Fruit fly (Drosophila melanogaster) whole organism, embryonic: ENCODE results near the gene ImpE1.

Source experiments
- BtbVII ChIP-seq: fragments of 200-800 bp; sonication (Bioruptor generic); optimal IDR thresholded peaks from 3 replicates; lab custom pipeline; 2017; ENCODE audit warnings: missing biosample characterization, mild to moderate bottlenecking, missing genetic modification characterization
- CG10654 ChIP-seq: fragments of 200-800 bp; sonication (Bioruptor generic); optimal IDR thresholded peaks from 2 replicates; lab custom pipeline; 2016; ENCODE audit warnings: missing biosample characterization, missing genetic modification characterization
- CG10979 ChIP-seq: fragments of 200-800 bp; sonication (Bioruptor generic); optimal IDR thresholded peaks from 2 replicates; lab custom pipeline; 2018; ENCODE audit warnings: missing biosample characterization, mild to moderate bottlenecking, missing genetic modification characterization, moderate library complexity
- CG11093 ChIP-seq: fragments of 200-800 bp; sonication (Bioruptor generic); IDR thresholded peaks from 3 replicates; pipeline ENCODE4 v1.3.6; 2022; ENCODE audit warnings: missing biosample characterization, missing genetic modification characterization
- CG11456 ChIP-seq: fragments of 200-800 bp; sonication (Bioruptor generic); IDR thresholded peaks from 3 replicates; pipeline ENCODE4 v1.3.6; 2022; ENCODE audit warnings: missing biosample characterization, missing genetic modification characterization
- CG11504 ChIP-seq: fragments of 200-800 bp; sonication (Bioruptor generic); optimal IDR thresholded peaks from 3 replicates; lab custom pipeline; 2019; ENCODE audit warnings: missing biosample characterization, mild to moderate bottlenecking, missing genetic modification characterization, moderate library complexity
- CG14965 ChIP-seq: fragments of 200-800 bp; sonication (Bioruptor generic); optimal IDR thresholded peaks from 2 replicates; lab custom pipeline; 2016; ENCODE audit warnings: missing biosample characterization, missing genetic modification characterization, borderline replicate concordance
- CG15269 ChIP-seq: fragments of 200-800 bp; sonication (Bioruptor generic); optimal IDR thresholded peaks from 2 replicates; lab custom pipeline; 2018; ENCODE audit warnings: missing biosample characterization, mild to moderate bottlenecking, missing genetic modification characterization, moderate library complexity
- CG1602 ChIP-seq: fragments of 200-800 bp; sonication (Bioruptor generic); optimal IDR thresholded peaks from 3 replicates; lab custom pipeline; 2016; ENCODE audit warnings: missing biosample characterization, missing genetic modification characterization
- CG1603 ChIP-seq: fragments of 200-800 bp; sonication (Bioruptor generic); optimal IDR thresholded peaks from 2 replicates; lab custom pipeline; 2019; ENCODE audit warnings: missing biosample characterization, mild to moderate bottlenecking, missing genetic modification characterization, moderate library complexity
- CG17186 ChIP-seq: fragments of 200-800 bp; sonication (Bioruptor generic); optimal IDR thresholded peaks from 3 replicates; lab custom pipeline; 2017; ENCODE audit warnings: missing biosample characterization, missing genetic modification reagents, missing genetic modification characterization
- CG18619 ChIP-seq: fragments of 200-800 bp; sonication (Bioruptor generic); optimal IDR thresholded peaks from 3 replicates; lab custom pipeline; 2017; ENCODE audit warnings: missing biosample characterization, mild to moderate bottlenecking, missing genetic modification characterization
- CG2129 ChIP-seq: fragments of 200-800 bp; sonication (Bioruptor generic); IDR thresholded peaks from 2 replicates; pipeline ENCODE4 v1.3.6; 2022; ENCODE audit warnings: missing biosample characterization, missing genetic modification characterization; ENCODE audit not compliant: partially characterized antibody
- CG33213 ChIP-seq: fragments of 200-800 bp; sonication (Bioruptor generic); optimal IDR thresholded peaks from 3 replicates; lab custom pipeline; 2016; ENCODE audit warnings: missing biosample characterization, missing genetic modification characterization
- CG34224 ChIP-seq: fragments of 200-800 bp; sonication (Bioruptor generic); IDR thresholded peaks from 3 replicates; pipeline ENCODE4 v1.3.6; 2022; ENCODE audit warnings: missing biosample characterization, missing genetic modification characterization; ENCODE audit not compliant: partially characterized antibody
- CG4854 ChIP-seq: fragments of 200-800 bp; sonication (Bioruptor generic); optimal IDR thresholded peaks from 2 replicates; lab custom pipeline; 2016; ENCODE audit warnings: missing biosample characterization, missing genetic modification characterization, inconsistent platforms
- CG5953 ChIP-seq: fragments of 200-800 bp; sonication (Bioruptor generic); IDR thresholded peaks from 2 replicates; pipeline ENCODE4 v1.3.6; 2022; ENCODE audit warnings: missing biosample characterization, missing genetic modification characterization
- CG8281 ChIP-seq: fragments of 200-800 bp; sonication (Bioruptor generic); optimal IDR thresholded peaks from 2 replicates; lab custom pipeline; 2018; ENCODE audit warnings: missing biosample characterization, mild to moderate bottlenecking, missing genetic modification characterization, moderate library complexity
- CG8290 ChIP-seq, 3 experiments: fragments of 200-800 bp; sonication (Bioruptor generic); optimal IDR thresholded peaks; 2 replicates each; lab custom pipeline; 2016 to 2019; ENCODE audit warnings: missing biosample characterization in 3 of 3, missing genetic modification characterization in 3 of 3, mild to moderate bottlenecking in 2 of 3, moderate library complexity in 1 of 3
- Fer3 ChIP-seq: fragments of 200-800 bp; sonication (Bioruptor generic); optimal IDR thresholded peaks from 2 replicates; lab custom pipeline; 2018; ENCODE audit warnings: missing biosample characterization, mild to moderate bottlenecking, missing genetic modification characterization, moderate library complexity
- GATAe ChIP-seq: fragments of 200-800 bp; sonication (Bioruptor generic); conservative IDR thresholded peaks from 2 replicates; pipeline ENCODE4 v1.3.6; 2022; ENCODE audit warnings: missing biosample characterization, missing genetic modification characterization
- HHEX ChIP-seq: fragments of 200-800 bp; sonication (Bioruptor generic); optimal IDR thresholded peaks from 3 replicates; lab custom pipeline; 2017; ENCODE audit warnings: missing biosample characterization, mild to moderate bottlenecking, missing genetic modification characterization, missing genetic modification reagents
- HLH54F ChIP-seq: fragments of 200-800 bp; sonication (Bioruptor generic); optimal IDR thresholded peaks from 3 replicates; lab custom pipeline; 2016; ENCODE audit warnings: missing biosample characterization, missing genetic modification characterization
- Max ChIP-seq: fragments of 200-800 bp; sonication (Bioruptor generic); optimal IDR thresholded peaks from 2 replicates; lab custom pipeline; 2016; ENCODE audit warnings: missing biosample characterization, mild to moderate bottlenecking, missing genetic modification characterization
- Oaz ChIP-seq: fragments of 200-800 bp; sonication (Bioruptor generic); IDR thresholded peaks from 2 replicates; pipeline ENCODE4 v1.3.6; 2022; ENCODE audit warnings: missing biosample characterization, missing genetic modification characterization
- YL-1 ChIP-seq: fragments of 200-800 bp; sonication (Bioruptor generic); optimal IDR thresholded peaks from 3 replicates; lab custom pipeline; 2017; ENCODE audit warnings: missing biosample characterization, mild to moderate bottlenecking, missing genetic modification characterization
- ab ChIP-seq: fragments of 200-800 bp; sonication (Bioruptor generic); optimal IDR thresholded peaks from 2 replicates; lab custom pipeline; 2016; ENCODE audit warnings: missing biosample characterization, missing genetic modification characterization
- bsh ChIP-seq, 2 experiments: fragments of 200-800 bp; sonication (Bioruptor generic); optimal IDR thresholded peaks; 2 replicates each; lab custom pipeline; 2017 to 2018; ENCODE audit warnings: mild to moderate bottlenecking in 2 of 2, missing biosample characterization in 2 of 2, missing genetic modification characterization in 2 of 2, moderate library complexity in 1 of 2
- chn ChIP-seq: fragments of 200-800 bp; sonication (Bioruptor generic); optimal IDR thresholded peaks from 2 replicates; lab custom pipeline; 2016; ENCODE audit warnings: missing biosample characterization, missing genetic modification characterization
- crc ChIP-seq: fragments of 200-800 bp; sonication (Bioruptor generic); optimal IDR thresholded peaks from 2 replicates; lab custom pipeline; 2016; ENCODE audit warnings: missing biosample characterization, missing genetic modification characterization
- ems ChIP-seq: fragments of 200-800 bp; sonication (Bioruptor generic); optimal IDR thresholded peaks from 3 replicates; lab custom pipeline; 2016; ENCODE audit warnings: missing biosample characterization, missing genetic modification characterization
- gcm2 ChIP-seq: fragments of 200-800 bp; sonication (Bioruptor generic); optimal IDR thresholded peaks from 2 replicates; lab custom pipeline; 2016; ENCODE audit warnings: missing biosample characterization, missing genetic modification characterization
- hkb ChIP-seq, 2 experiments: fragments of 200-800 bp in 1 of 2; fragments of >200 bp in 1 of 2; sonication (Bioruptor generic) in 1 of 2; IDR thresholded peaks in 1 of 2; optimal IDR thresholded peaks in 1 of 2; 2 replicates each; pipeline versions ENCODE4 v1.3.6 to Lab custom; 2017 to 2022; ENCODE audit warnings: missing biosample characterization in 1 of 2, missing genetic modification characterization in 1 of 2
- jumu ChIP-seq: fragments of 200-800 bp; sonication (Bioruptor generic); optimal IDR thresholded peaks from 3 replicates; lab custom pipeline; 2016; ENCODE audit warnings: missing biosample characterization, missing genetic modification characterization
- knrl ChIP-seq: fragments of 200-800 bp; sonication (Bioruptor generic); IDR thresholded peaks from 3 replicates; pipeline ENCODE4 v1.3.6; 2022; ENCODE audit warnings: missing biosample characterization, missing genetic modification characterization; ENCODE audit not compliant: partially characterized antibody
- lilli ChIP-seq: fragments of 200-800 bp; sonication (Bioruptor generic); optimal IDR thresholded peaks from 3 replicates; lab custom pipeline; 2016; ENCODE audit warnings: missing biosample characterization, missing genetic modification characterization
- luna ChIP-seq: fragments of 200-800 bp; sonication (Bioruptor generic); optimal IDR thresholded peaks from 2 replicates; lab custom pipeline; 2016; ENCODE audit warnings: missing biosample characterization, missing genetic modification characterization
- oc ChIP-seq: fragments of 200-800 bp; sonication (Bioruptor generic); optimal IDR thresholded peaks from 2 replicates; lab custom pipeline; 2018; ENCODE audit warnings: missing biosample characterization, mild to moderate bottlenecking, missing genetic modification characterization, moderate library complexity
- pan ChIP-seq, 4 experiments: fragments of >200 bp in 3 of 4; fragments of 200-800 bp in 1 of 4; sonication (Bioruptor generic) in 1 of 4; optimal IDR thresholded peaks in 3 of 4; IDR thresholded peaks in 1 of 4; 2 replicates each; pipeline versions ENCODE4 v1.3.6 to Lab custom; 2017 to 2022; ENCODE audit warnings: missing biosample characterization in 2 of 4, missing genetic modification characterization in 2 of 4, mixed read lengths in 1 of 4
- pnt ChIP-seq: fragments of 200-800 bp; sonication (Bioruptor generic); optimal IDR thresholded peaks from 3 replicates; lab custom pipeline; 2016; ENCODE audit warnings: missing biosample characterization, missing genetic modification characterization
- pum ChIP-seq: fragments of 200-800 bp; sonication (Bioruptor generic); optimal IDR thresholded peaks from 2 replicates; lab custom pipeline; 2016; ENCODE audit warnings: missing biosample characterization, missing genetic modification characterization
- rib ChIP-seq: fragments of 200-800 bp; sonication (Bioruptor generic); IDR thresholded peaks from 2 replicates; pipeline ENCODE4 v1.3.6; 2022; ENCODE audit warnings: missing biosample characterization, missing genetic modification characterization
- sens ChIP-seq: fragments of 200-800 bp; sonication (Bioruptor generic); peaks from one replicate; lab custom pipeline; 2016; ENCODE audit warnings: missing biosample characterization, missing genetic modification characterization
- seq ChIP-seq: fragments of 200-800 bp; sonication (Bioruptor generic); IDR thresholded peaks from 2 replicates; pipeline ENCODE4 v1.3.6; 2022; ENCODE audit warnings: missing biosample characterization, missing genetic modification characterization
- sr ChIP-seq: fragments of 200-800 bp; sonication (Bioruptor generic); IDR thresholded peaks from 3 replicates; pipeline ENCODE4 v1.3.6; 2022; ENCODE audit warnings: missing biosample characterization, missing genetic modification characterization
- stwl ChIP-seq: fragments of 200-800 bp; sonication (Bioruptor generic); optimal IDR thresholded peaks from 3 replicates; lab custom pipeline; 2018; ENCODE audit warnings: missing biosample characterization, mild to moderate bottlenecking, missing genetic modification characterization, moderate library complexity
- trem ChIP-seq: fragments of 200-800 bp; optimal IDR thresholded peaks from 3 replicates; lab custom pipeline; 2019; ENCODE audit warnings: missing biosample characterization, mild to moderate bottlenecking, missing genetic modification characterization, moderate library complexity
- usp ChIP-seq: fragments of >200 bp; optimal IDR thresholded peaks from 2 replicates; lab custom pipeline; 2017; ENCODE audit warnings: missing biosample characterization, missing genetic modification characterization

Gene ImpE1

dm6 chr3L:8405123-8405522, 32.9 kb downstream of the ImpE1 start, which contains the start of the genes Tpt, mkg-p and CG13667 (continued):
- TF ChIP-seq CG11456 (no peak), trem (tag; lab: Kevin White, UChicago) (peak; percentile 68)

- TF ChIP-seq CG11093 (GFP tag; lab: Robert Waterston, UW) (no peak), HHEX (GFP tag; lab: Kevin White, UChicago) (no peak), sr (GFP tag; lab: Robert Waterston, UW) (no peak), jumu (no peak), knrl (GFP tag; lab: Robert Waterston, UW) (0 out of 3 replicates have a peak, but pooled peaks have one; percentile 31), seq (GFP tag; lab: Robert Waterston, UW) (no peak), ems (GFP tag; lab: Kevin White, UChicago) (no peak), CG4854 (peak; percentile 92), sens (GFP tag; lab: Kevin White, UChicago) (peak; percentile 90), CG17186 (GFP tag; lab: Kevin White, UChicago) (peak; percentile 7), CG34224 (GFP tag; lab: Robert Waterston, UW) (no peak), Max (GFP tag; lab: Kevin White, UChicago) (peak; percentile 23), ab (no peak), lilli (no peak), CG1603 (no peak), pnt (GFP tag; lab: Kevin White, UChicago) (no peak), CG33213 (GFP tag; lab: Kevin White, UChicago) (no peak), rib (GFP tag; lab: Robert Waterston, UW) (no peak), YL-1 (peak; percentile 38), Fer3 (tag; lab: Kevin White, UChicago) (no peak), usp (GFP tag; lab: Kevin White, UChicago) (no peak), chn (GFP tag; lab: Kevin White, UChicago) (no peak), CG18619 (GFP tag; lab: Kevin White, UChicago) (no peak), CG10654 (no peak), HLH54F (peak; percentile 15), crc (GFP tag; lab: Kevin White, UChicago) (no peak), Oaz (no peak), pum (GFP tag; lab: Kevin White, UChicago) (no peak), BtbVII (GFP tag; lab: Kevin White, UChicago) (no peak), CG2129 (GFP tag; lab: Robert Waterston, UW) (no peak), CG10979 (peak; percentile 15), CG15269 (no peak), GATAe (GFP tag; lab: Robert Waterston, UW) (no peak), luna (GFP tag; lab: Kevin White, UChicago) (no peak), CG8281 (tag; lab: Kevin White, UChicago) (peak; percentile 42), CG5953 (GFP tag; lab: Robert Waterston, UW) (no peak), oc (tag; lab: Kevin White, UChicago) (no peak), bsh (GFP tag; optimal IDR thresholded peaks at IDR 0.05; lab: Kevin White, UChicago) (no peak), CG14965 (GFP tag; lab: Kevin White, UChicago) (no peak), CG1602 (GFP tag; lab: Kevin White, UChicago) (peak; percentile 7), CG11504 (tag; lab: Kevin White, UChicago) (no peak), hkb (optimal IDR thresholded peaks at IDR 0.05; lab: Kevin White, UChicago) (peak; percentile 24), hkb (GFP tag; IDR thresholded peaks at IDR 0.05; lab: Robert Waterston, UW) (no peak), CG8290 (GFP tag; optimal IDR thresholded peaks at IDR 0.05; lab: Kevin White, UChicago) (no peak), CG8290 (tag; optimal IDR thresholded peaks at IDR 0.05; lab: Kevin White, UChicago) (no peak), stwl (peak; percentile 69), pan (optimal IDR thresholded peaks at IDR 0.05; lab: Kevin White, UChicago) (no peak), pan (GFP tag; optimal IDR thresholded peaks at IDR 0.05 in 1 of 2, IDR thresholded peaks at IDR 0.05 in 1 of 2) (no peak), gcm2 (no peak)
Observed at dm6 chr3L:8411439-8411897, 39.3 kb downstream of the ImpE1 start, which contains the start of gene Exo70. Gene Exo70 (plus strand): TSS chr3L:8411851.
